Worm (Caenorhabditis elegans) whole organism, L1 larva: Measurements from ENCODE around the gene T17H7.7.

Experiments used
- Y116A8C.19 ChIP-seq: sonication (generic microtip); optimal IDR thresholded peaks from 2 replicates; lab custom pipeline; 2016; ENCODE audit warnings: missing compliant biosample characterization, missing genetic modification characterization, borderline replicate concordance
- blmp-1 ChIP-seq: fragments of 150-350 bp; optimal IDR thresholded peaks from 2 replicates; lab custom pipeline; 2014; ENCODE audit warnings: missing biosample characterization, missing genetic modification characterization
- ceh-8 ChIP-seq: fragments of 200-800 bp; sonication (Bioruptor generic); optimal IDR thresholded peaks from 2 replicates; lab custom pipeline; 2018; ENCODE audit warnings: mild to moderate bottlenecking, missing genetic modification characterization, moderate library complexity, missing compliant biosample characterization
- ceh-82 ChIP-seq, 3 experiments: fragments of 150-350 bp in 1 of 3; sonication (generic microtip) in 2 of 3; optimal IDR thresholded peaks; 2 replicates each; lab custom pipeline; 2014 to 2017; ENCODE audit warnings: missing biosample characterization in 3 of 3, missing genetic modification characterization in 3 of 3
- ceh-88 ChIP-seq: fragments of 200-800 bp; sonication (Bioruptor generic); IDR thresholded peaks from 2 replicates; pipeline ENCODE4 v1.3.6; 2022; ENCODE audit warnings: missing genetic modification characterization, missing compliant biosample characterization
- ceh-90 ChIP-seq: sonication (generic microtip); optimal IDR thresholded peaks from 2 replicates; lab custom pipeline; 2016; ENCODE audit warnings: missing genetic modification characterization, missing compliant biosample characterization
- dpl-1 ChIP-seq, 3 experiments: fragments of 150-350 bp in 2 of 3; sonication (generic microtip) in 1 of 3; optimal IDR thresholded peaks; 2 replicates each; lab custom pipeline; 2014 to 2017; ENCODE audit warnings: missing biosample characterization in 3 of 3, missing genetic modification characterization in 3 of 3, missing genetic modification reagents in 3 of 3
- dsc-1 ChIP-seq: sonication (generic microtip); optimal IDR thresholded peaks from 2 replicates; lab custom pipeline; 2016; ENCODE audit warnings: mild to moderate bottlenecking, missing genetic modification characterization, missing compliant biosample characterization
- egl-13 ChIP-seq: sonication (generic microtip); optimal IDR thresholded peaks from 2 replicates; lab custom pipeline; 2016; ENCODE audit warnings: missing genotype, missing genetic modification reagents, missing genetic modification characterization, missing compliant biosample characterization
- elt-2 ChIP-seq: sonication (generic microtip); optimal IDR thresholded peaks from 2 replicates; lab custom pipeline; 2016; ENCODE audit warnings: missing genetic modification characterization, mild to moderate bottlenecking, inconsistent platforms, missing compliant biosample characterization, missing genetic modification reagents
- elt-3 ChIP-seq, 6 experiments: fragments of 150-350 bp in 1 of 6; sonication (generic microtip); optimal IDR thresholded peaks; 2 replicates each; lab custom pipeline; 2017 to 2018; ENCODE audit warnings: missing biosample characterization in 6 of 6, missing genetic modification characterization in 6 of 6, inconsistent platforms in 1 of 6
- ets-5 ChIP-seq: fragments of 200-800 bp; sonication (Bioruptor generic); IDR thresholded peaks from 2 replicates; pipeline ENCODE4 v1.3.6; 2022; ENCODE audit warnings: missing genetic modification characterization, missing compliant biosample characterization
- fkh-10 ChIP-seq: sonication (generic microtip); optimal IDR thresholded peaks from 2 replicates; lab custom pipeline; 2017; ENCODE audit warnings: missing biosample characterization, missing genetic modification reagents, missing genetic modification characterization
- fkh-8 ChIP-seq: sonication (generic microtip); optimal IDR thresholded peaks from 2 replicates; lab custom pipeline; 2016; ENCODE audit warnings: mild to moderate bottlenecking, missing genetic modification characterization, missing compliant biosample characterization
- fos-1 ChIP-seq: fragments of 150-350 bp; optimal IDR thresholded peaks from 2 replicates; lab custom pipeline; 2014; ENCODE audit warnings: missing biosample characterization, missing genetic modification characterization
- isw-1 ChIP-seq: fragments of 200-800 bp; sonication (Bioruptor generic); IDR thresholded peaks from 2 replicates; pipeline ENCODE4 v1.3.6; 2022; ENCODE audit warnings: missing genetic modification characterization, missing compliant biosample characterization
- jun-1 ChIP-seq: fragments of 150-350 bp; optimal IDR thresholded peaks from 2 replicates; lab custom pipeline; 2014; ENCODE audit warnings: missing biosample characterization, missing genetic modification reagents, missing genetic modification characterization
- lin-13 ChIP-seq: fragments of 150-350 bp; optimal IDR thresholded peaks from 2 replicates; lab custom pipeline; 2014; ENCODE audit warnings: missing biosample characterization, missing genetic modification reagents, missing genetic modification characterization
- lin-14 ChIP-seq: fragments of 200-800 bp; sonication (Bioruptor generic); optimal IDR thresholded peaks from 2 replicates; lab custom pipeline; 2018; ENCODE audit warnings: mild to moderate bottlenecking, missing genetic modification characterization, moderate library complexity, missing compliant biosample characterization
- lin-35 ChIP-seq, 2 experiments: fragments of 150-350 bp; optimal IDR thresholded peaks; 2 replicates each; lab custom pipeline; 2014; ENCODE audit warnings: missing biosample characterization in 2 of 2, missing genetic modification characterization in 2 of 2, missing genetic modification reagents in 2 of 2
- lin-39 ChIP-seq: fragments of 150-350 bp; optimal IDR thresholded peaks from 2 replicates; lab custom pipeline; 2014; ENCODE audit warnings: missing biosample characterization, missing genetic modification reagents, missing genetic modification characterization
- lsy-2 ChIP-seq, 2 experiments: fragments of 150-350 bp; optimal IDR thresholded peaks; 2 replicates each; lab custom pipeline; 2014; ENCODE audit warnings: missing biosample characterization in 2 of 2, missing genetic modification characterization in 2 of 2
- mdl-1 ChIP-seq, 2 experiments: fragments of 150-350 bp; optimal IDR thresholded peaks; 2 replicates each; lab custom pipeline; 2014 to 2017; ENCODE audit warnings: missing biosample characterization in 2 of 2, missing genetic modification characterization in 2 of 2, inconsistent platforms in 1 of 2
- mep-1 ChIP-seq: fragments of 150-350 bp; optimal IDR thresholded peaks from 2 replicates; lab custom pipeline; 2014; ENCODE audit warnings: missing biosample characterization, missing genetic modification characterization
- nhr-11 ChIP-seq: fragments of 150-350 bp; optimal IDR thresholded peaks from 2 replicates; lab custom pipeline; 2014; ENCODE audit warnings: missing biosample characterization, missing genetic modification characterization
- nhr-47 ChIP-seq: sonication (generic microtip); optimal IDR thresholded peaks from 2 replicates; lab custom pipeline; 2016; ENCODE audit warnings: mild to moderate bottlenecking, missing genetic modification characterization, moderate library complexity, missing compliant biosample characterization
- nhr-71 ChIP-seq: sonication (generic microtip); optimal IDR thresholded peaks from 2 replicates; lab custom pipeline; 2016; ENCODE audit warnings: mild to moderate bottlenecking, missing genetic modification characterization, moderate library complexity, missing compliant biosample characterization
- nhr-76 ChIP-seq: sonication (generic microtip); optimal IDR thresholded peaks from 2 replicates; lab custom pipeline; 2017; ENCODE audit warnings: missing biosample characterization, missing genetic modification characterization
- nhr-77 ChIP-seq: fragments of 150-350 bp; optimal IDR thresholded peaks from 2 replicates; lab custom pipeline; 2014; ENCODE audit warnings: missing biosample characterization, missing genetic modification characterization
- nhr-85 ChIP-seq: sonication (generic microtip); peaks from one replicate; lab custom pipeline; 2016; ENCODE audit warnings: missing genetic modification characterization, inconsistent platforms, missing compliant biosample characterization
- pag-3 ChIP-seq: sonication (generic microtip); optimal IDR thresholded peaks from 2 replicates; lab custom pipeline; 2017; ENCODE audit warnings: missing genetic modification characterization, mild to moderate bottlenecking, missing compliant biosample characterization, antibody characterized with exemption, borderline replicate concordance; ENCODE audit not compliant: insufficient read depth
- snpc-4 ChIP-seq: fragments of 150-350 bp; optimal IDR thresholded peaks from 2 replicates; lab custom pipeline; 2014; ENCODE audit warnings: missing biosample characterization, missing genetic modification characterization
- snu-23 ChIP-seq: sonication (generic microtip); optimal IDR thresholded peaks from 2 replicates; lab custom pipeline; 2016; ENCODE audit warnings: missing genetic modification characterization, missing compliant biosample characterization
- sox-4 ChIP-seq: sonication (generic microtip); optimal IDR thresholded peaks from 2 replicates; lab custom pipeline; 2016; ENCODE audit warnings: missing genetic modification characterization, missing compliant biosample characterization
- swsn-7 ChIP-seq: sonication (generic microtip); optimal IDR thresholded peaks from 2 replicates; lab custom pipeline; 2016; ENCODE audit warnings: missing genetic modification characterization, missing compliant biosample characterization
- tbx-2 ChIP-seq: sonication (generic microtip); optimal IDR thresholded peaks from 2 replicates; lab custom pipeline; 2016; ENCODE audit warnings: missing genetic modification characterization, missing compliant biosample characterization
- unc-130 ChIP-seq: fragments of 150-350 bp; optimal IDR thresholded peaks from 2 replicates; lab custom pipeline; 2017; ENCODE audit warnings: missing biosample characterization, missing genetic modification characterization, inconsistent platforms
- unc-86 ChIP-seq: sonication (generic microtip); optimal IDR thresholded peaks from 2 replicates; lab custom pipeline; 2016; ENCODE audit warnings: missing genetic modification characterization, missing compliant biosample characterization
- xbp-1 ChIP-seq: sonication (generic microtip); optimal IDR thresholded peaks from 2 replicates; lab custom pipeline; 2016; ENCODE audit warnings: missing genetic modification characterization, missing compliant biosample characterization
- zag-1 ChIP-seq: fragments of 150-350 bp; optimal IDR thresholded peaks from 2 replicates; lab custom pipeline; 2014; ENCODE audit warnings: missing biosample characterization, missing genetic modification characterization

T17H7.7 gene

DNA sequence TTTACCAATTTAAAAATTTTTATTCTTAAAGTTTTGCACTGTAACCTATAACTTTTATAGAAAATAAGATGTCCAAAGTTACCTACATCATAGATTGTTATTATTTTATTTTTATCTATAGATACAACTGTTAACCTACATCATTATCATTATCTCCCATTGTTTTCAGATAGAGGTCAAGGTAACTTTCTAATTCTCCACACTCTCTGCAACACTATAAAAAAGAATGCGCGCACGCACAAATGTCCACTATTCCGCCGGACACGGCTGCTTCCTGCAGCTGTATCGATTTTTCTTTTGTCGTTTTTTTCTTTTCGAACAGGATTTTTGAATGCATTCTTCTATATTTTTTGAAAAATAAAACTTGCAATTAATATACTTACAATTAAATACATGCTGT lies 14.8 kb upstream of the T17H7.7 start:
- TF ChIP-seq blmp-1 (tag; lab: Kevin White, UChicago) (peak; percentile 88), elt-3 (tag; optimal IDR thresholded peaks at IDR 0.05; lab: Kevin White, UChicago) (peak in 2 of 6 experiments; percentile 2 to 15), mep-1 (tag; lab: Kevin White, UChicago) (no peak), Y116A8C.19 (tag; lab: Kevin White, UChicago) (no peak), elt-2 (tag; lab: Kevin White, UChicago) (no peak), unc-130 (tag; lab: Kevin White, UChicago) (no peak), jun-1 (tag; lab: Kevin White, UChicago) (no peak), nhr-11 (tag; lab: Kevin White, UChicago) (no peak), snu-23 (GFP tag; lab: Kevin White, UChicago) (no peak), nhr-77 (tag; lab: Kevin White, UChicago) (no peak)

DNA sequence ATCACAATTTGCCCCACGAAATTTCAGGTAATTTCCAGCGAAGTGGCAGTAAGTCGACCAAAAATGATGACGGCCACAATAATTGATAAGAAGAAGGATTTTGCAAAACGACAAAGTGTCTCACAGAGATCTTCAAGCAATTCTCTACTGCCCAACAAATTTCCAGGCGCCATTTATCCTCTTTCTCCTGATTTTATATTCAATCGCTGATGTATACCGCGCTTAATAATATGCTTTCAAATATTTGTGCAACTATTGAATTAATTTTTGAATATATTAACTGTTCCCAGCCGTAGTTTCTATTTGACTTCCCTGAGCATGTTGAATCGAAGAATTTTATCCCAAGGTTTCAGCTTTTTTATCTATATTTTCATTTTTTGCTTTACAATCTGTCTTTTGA lies 13.1 kb upstream of the T17H7.7 start, which contains the start of gene tpst-2:
Gene tpst-2 (plus strand): TSS at position 301 of the 400 bp plus-strand sequence.
- TF ChIP-seq pag-3 (tag; lab: Kevin White, UChicago) (no peak), lin-13 (GFP tag; lab: Kevin White, UChicago) (no peak), egl-13 (tag; lab: Kevin White, UChicago) (no peak), jun-1 (tag; lab: Kevin White, UChicago) (no peak), ceh-90 (tag; lab: Kevin White, UChicago) (no peak), isw-1 (GFP tag; lab: Robert Waterston, UW) (no peak)

DNA sequence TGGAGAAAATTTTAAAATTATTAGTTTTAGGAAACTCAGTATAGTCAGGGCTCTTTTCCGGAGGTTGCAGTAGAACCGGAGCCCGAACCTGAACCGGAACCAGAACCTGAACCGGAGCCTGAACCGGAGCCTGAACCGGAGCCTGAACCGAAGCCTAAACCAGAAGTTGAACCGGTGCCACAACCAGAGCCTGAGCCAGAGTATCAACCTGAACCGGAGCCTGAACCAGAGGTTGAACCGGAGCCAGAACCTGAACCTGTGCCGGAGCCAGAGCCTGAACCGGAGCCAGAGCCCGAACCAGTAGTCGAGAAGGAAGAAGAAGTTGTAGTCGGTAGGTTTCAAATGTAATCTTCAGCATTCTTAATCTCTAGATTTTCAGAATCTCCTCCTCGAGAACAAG lies 10.6 kb upstream of the T17H7.7 start:
- no peak for TF ChIP-seq fos-1 (tag; lab: Kevin White, UChicago)
- TF ChIP-seq ceh-8 (GFP tag; lab: Kevin White, UChicago): peak; percentile 17

DNA sequence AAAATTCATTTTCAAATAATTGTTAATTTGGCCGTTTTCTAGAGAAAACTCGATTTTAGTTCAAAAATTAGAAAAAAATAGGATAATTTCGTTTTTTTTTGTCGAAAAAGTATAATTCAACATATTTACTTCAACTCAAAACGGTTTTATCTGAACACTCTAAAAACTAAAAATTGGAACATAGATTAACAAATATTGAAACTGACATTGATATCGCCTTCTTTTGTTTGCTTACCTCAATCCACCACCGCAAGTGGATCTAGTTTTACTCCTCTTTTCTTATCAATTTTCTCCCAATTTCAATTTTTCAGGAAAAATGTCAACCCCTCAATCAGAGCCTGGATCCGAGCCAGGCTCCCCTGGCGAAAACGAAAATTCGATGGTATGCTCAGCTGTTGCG lies 7.0 kb upstream of the T17H7.7 start, which contains the start of gene ptl-1:
Gene ptl-1 (plus strand): TSS at position 301 of the 400 bp plus-strand sequence.
- TF ChIP-seq pag-3 (tag; lab: Kevin White, UChicago) (no peak), xbp-1 (no peak), dsc-1 (no peak), dpl-1 (GFP tag; optimal IDR thresholded peaks at IDR 0.05; lab: Kevin White, UChicago) (no peak), ceh-82 (tag; optimal IDR thresholded peaks at IDR 0.05; lab: Kevin White, UChicago) (no peak), nhr-85 (tag; lab: Kevin White, UChicago) (no peak)

DNA sequence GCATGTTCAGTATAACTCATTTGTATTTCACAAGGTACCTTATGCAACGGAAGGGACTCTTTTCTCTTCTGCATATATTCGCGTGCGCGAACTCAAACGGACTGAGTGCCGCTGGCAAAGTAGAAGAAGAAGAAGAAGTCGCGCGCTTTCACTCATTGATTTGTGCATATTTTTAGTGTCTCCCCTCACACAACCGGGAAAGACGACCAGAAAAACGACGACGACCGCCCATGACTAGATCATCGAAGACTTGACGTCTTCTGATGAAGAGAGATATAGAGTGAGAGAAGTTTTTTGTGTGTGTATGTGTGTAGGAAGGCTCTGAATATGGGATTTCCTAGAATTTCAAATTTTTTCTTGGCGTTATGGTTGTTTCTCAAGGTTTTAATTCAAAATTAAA lies 6.5 kb upstream of the T17H7.7 start:
- TF ChIP-seq zag-1 (tag; lab: Kevin White, UChicago): no peak
- no peak for TF ChIP-seq ets-5 (GFP tag; lab: Robert Waterston, UW)
- TF ChIP-seq swsn-7 (tag; lab: Kevin White, UChicago): peak; percentile 38
- no peak for TF ChIP-seq sox-4 (tag; lab: Kevin White, UChicago)
- peak; percentile 49 for TF ChIP-seq egl-13 (tag; lab: Kevin White, UChicago)
- peak; percentile 88 for TF ChIP-seq lin-14
- TF ChIP-seq snpc-4 (tag; lab: Kevin White, UChicago): peak; percentile 16
- peak; percentile 78 for TF ChIP-seq unc-86 (tag; lab: Kevin White, UChicago)
- TF ChIP-seq ceh-88 (GFP tag; lab: Robert Waterston, UW): no peak
- no peak for TF ChIP-seq lin-39 (tag; lab: Kevin White, UChicago)
- TF ChIP-seq fkh-10 (GFP tag; lab: Kevin White, UChicago): peak; percentile 58
- no peak for TF ChIP-seq nhr-76
- peak in 1 of 2 experiments; percentile 21 for TF ChIP-seq lsy-2 (tag; optimal IDR thresholded peaks at IDR 0.05; lab: Kevin White, UChicago)
- TF ChIP-seq snu-23 (GFP tag; lab: Kevin White, UChicago): peak; percentile 2
- peak; percentile 20 for TF ChIP-seq mep-1 (tag; lab: Kevin White, UChicago)
- peak in 2 of 3 experiments; percentile 10 to 60 for TF ChIP-seq ceh-82 (tag; optimal IDR thresholded peaks at IDR 0.05; lab: Kevin White, UChicago)
- TF ChIP-seq tbx-2 (tag; lab: Kevin White, UChicago): peak; percentile 11
- TF ChIP-seq isw-1 (GFP tag; lab: Robert Waterston, UW): peak; percentile 26; the same call in 1 of the 2 replicates
- TF ChIP-seq nhr-47 (tag; lab: Kevin White, UChicago): peak; percentile 51
- TF ChIP-seq mdl-1 (tag; optimal IDR thresholded peaks at IDR 0.05; lab: Kevin White, UChicago): no peak
- TF ChIP-seq lin-35 (GFP tag; optimal IDR thresholded peaks at IDR 0.05; lab: Kevin White, UChicago): peak in 1 of 2 experiments; percentile 15
- no peak for TF ChIP-seq fos-1 (tag; lab: Kevin White, UChicago)
- TF ChIP-seq fkh-8 (tag; lab: Kevin White, UChicago): peak; percentile 89
- TF ChIP-seq dsc-1: peak; percentile 13
- TF ChIP-seq nhr-71 (tag; lab: Kevin White, UChicago): peak; percentile 62
